Worm (Caenorhabditis elegans) whole organism, young adult: ENCODE data around the gene orc-2.

Experiments
- B0336.3 ChIP-seq: fragments of 200-800 bp; sonication (Bioruptor generic); IDR thresholded peaks from 2 replicates; pipeline ENCODE4 v1.3.6; 2022; ENCODE audit warnings: missing genetic modification characterization, missing compliant biosample characterization
- C06A6.2 ChIP-seq: fragments of 200-800 bp; sonication (Bioruptor generic); conservative IDR thresholded peaks from 2 replicates; pipeline ENCODE4 v1.3.6; 2022; ENCODE audit warnings: missing genetic modification characterization, missing compliant biosample characterization
- F22D6.2 ChIP-seq: sonication (generic microtip); optimal IDR thresholded peaks from 2 replicates; lab custom pipeline; 2016; ENCODE audit warnings: mild to moderate bottlenecking, missing genetic modification characterization, missing compliant biosample characterization
- F23B12.7 ChIP-seq: sonication (generic microtip); optimal IDR thresholded peaks from 2 replicates; lab custom pipeline; 2017; ENCODE audit warnings: missing genetic modification characterization, mild to moderate bottlenecking, missing compliant biosample characterization, antibody characterized with exemption, moderate library complexity; ENCODE audit not compliant: insufficient read depth
- F55B11.4 ChIP-seq: sonication (generic microtip); optimal IDR thresholded peaks from 2 replicates; lab custom pipeline; 2016; ENCODE audit warnings: missing compliant biosample characterization, missing genetic modification characterization, borderline replicate concordance; ENCODE audit not compliant: insufficient read depth
- K11D2.4 ChIP-seq: fragments of 200-800 bp; sonication (Bioruptor generic); IDR thresholded peaks from 2 replicates; pipeline ENCODE4 v1.3.6; 2022; ENCODE audit warnings: missing genetic modification reagents, missing genetic modification characterization, missing compliant biosample characterization
- T07F8.4 ChIP-seq: sonication (generic microtip); optimal IDR thresholded peaks from 2 replicates; lab custom pipeline; 2016; ENCODE audit warnings: mild to moderate bottlenecking, missing genetic modification characterization, moderate library complexity, missing compliant biosample characterization
- ama-1 ChIP-seq, 3 experiments: fragments of 150-350 bp in 1 of 3; sonication (generic microtip) in 2 of 3; optimal IDR thresholded peaks; 2 replicates each; lab custom pipeline; 2014 to 2018; ENCODE audit warnings: missing biosample characterization in 2 of 3, missing genetic modification characterization in 2 of 3, missing genetic modification reagents in 2 of 3
- aptf-3 ChIP-seq: fragments of 200-800 bp; sonication (Bioruptor generic); IDR thresholded peaks from 2 replicates; pipeline ENCODE4 v1.3.6; 2022; ENCODE audit warnings: missing genetic modification characterization, missing compliant biosample characterization
- atf-7 ChIP-seq: sonication (generic microtip); optimal IDR thresholded peaks from 2 replicates; lab custom pipeline; 2017; ENCODE audit warnings: mild to moderate bottlenecking, missing genetic modification characterization, missing compliant biosample characterization
- attf-6 ChIP-seq: fragments of 200-800 bp; sonication (Bioruptor generic); IDR thresholded peaks from 2 replicates; pipeline ENCODE4 v1.3.6; 2022; ENCODE audit warnings: missing genetic modification reagents, missing genetic modification characterization, missing compliant biosample characterization
- bed-2 ChIP-seq: fragments of 200-800 bp; sonication (Bioruptor generic); IDR thresholded peaks from 2 replicates; pipeline ENCODE4 v1.3.6; 2022; ENCODE audit warnings: missing genetic modification reagents, missing genetic modification characterization, missing compliant biosample characterization
- cebp-2 ChIP-seq: fragments of 200-800 bp; sonication (Bioruptor generic); IDR thresholded peaks from 2 replicates; pipeline ENCODE4 v1.3.6; 2022; ENCODE audit warnings: missing genetic modification characterization, missing compliant biosample characterization
- ceh-100 ChIP-seq: fragments of 200-800 bp; sonication (Bioruptor generic); IDR thresholded peaks from 2 replicates; pipeline ENCODE4 v1.3.6; 2022; ENCODE audit warnings: missing genetic modification reagents, missing genetic modification characterization, missing compliant biosample characterization
- ceh-58 ChIP-seq: fragments of 200-800 bp; sonication (Bioruptor generic); IDR thresholded peaks from 2 replicates; pipeline ENCODE4 v1.3.6; 2022; ENCODE audit warnings: missing genetic modification characterization, missing compliant biosample characterization
- ceh-79 ChIP-seq: sonication (generic microtip); optimal IDR thresholded peaks from 2 replicates; lab custom pipeline; 2017; ENCODE audit warnings: mild to moderate bottlenecking, missing genetic modification characterization, missing compliant biosample characterization
- die-1 ChIP-seq: sonication (generic microtip); optimal IDR thresholded peaks from 2 replicates; lab custom pipeline; 2016; ENCODE audit warnings: missing genotype, mild to moderate bottlenecking, missing genetic modification characterization, missing compliant biosample characterization
- egl-44 ChIP-seq: fragments of 200-800 bp; sonication (Bioruptor generic); IDR thresholded peaks from 2 replicates; pipeline ENCODE4 v1.3.6; 2022; ENCODE audit warnings: missing genetic modification reagents, missing genetic modification characterization, missing compliant biosample characterization
- egrh-3 ChIP-seq: fragments of 200-800 bp; sonication (Bioruptor generic); IDR thresholded peaks from 2 replicates; pipeline ENCODE4 v1.3.6; 2022; ENCODE audit warnings: missing genetic modification reagents, missing genetic modification characterization, missing compliant biosample characterization
- ets-4 ChIP-seq: fragments of 200-800 bp; sonication (Bioruptor generic); optimal IDR thresholded peaks from 2 replicates; lab custom pipeline; 2018; ENCODE audit warnings: mild to moderate bottlenecking, missing genetic modification characterization, missing compliant biosample characterization
- fkh-3 ChIP-seq: sonication (generic microtip); optimal IDR thresholded peaks from 2 replicates; lab custom pipeline; 2016; ENCODE audit warnings: mild to moderate bottlenecking, missing genetic modification characterization, missing compliant biosample characterization
- gei-17 ChIP-seq: fragments of 200-800 bp; sonication (Bioruptor generic); optimal IDR thresholded peaks from 2 replicates; lab custom pipeline; 2018; ENCODE audit warnings: mild to moderate bottlenecking, missing genetic modification characterization, missing compliant biosample characterization
- hlh-12 ChIP-seq: sonication (generic microtip); optimal IDR thresholded peaks from 2 replicates; lab custom pipeline; 2016; ENCODE audit warnings: missing genetic modification characterization, missing compliant biosample characterization
- hlh-26 ChIP-seq: fragments of 200-800 bp; sonication (Bioruptor generic); conservative IDR thresholded peaks from 2 replicates; pipeline ENCODE4 v1.3.6; 2022; ENCODE audit warnings: missing genetic modification reagents, missing genetic modification characterization, missing compliant biosample characterization
- hmg-1.2 ChIP-seq: fragments of 200-800 bp; sonication (Bioruptor generic); IDR thresholded peaks from 2 replicates; pipeline ENCODE4 v1.3.6; 2022; ENCODE audit warnings: missing genetic modification reagents, missing genetic modification characterization, missing compliant biosample characterization
- hmg-20 ChIP-seq: fragments of 200-800 bp; sonication (Bioruptor generic); IDR thresholded peaks from 2 replicates; pipeline ENCODE4 v1.3.6; 2022; ENCODE audit warnings: missing genetic modification reagents, missing genetic modification characterization, missing compliant biosample characterization
- lag-1 ChIP-seq: fragments of 200-800 bp; sonication (Bioruptor generic); IDR thresholded peaks from 2 replicates; pipeline ENCODE4 v1.3.6; 2022; ENCODE audit warnings: missing genetic modification reagents, missing genetic modification characterization, missing compliant biosample characterization
- let-526 ChIP-seq: fragments of 200-800 bp; sonication (Bioruptor generic); IDR thresholded peaks from 2 replicates; pipeline ENCODE4 v1.3.6; 2022; ENCODE audit warnings: missing genetic modification reagents, missing genetic modification characterization, missing compliant biosample characterization
- let-607 ChIP-seq, 2 experiments: fragments of 200-800 bp in 1 of 2; sonication (Bioruptor generic) in 1 of 2; sonication (generic microtip) in 1 of 2; optimal IDR thresholded peaks; 2 replicates each; lab custom pipeline; 2016 to 2018; ENCODE audit warnings: mild to moderate bottlenecking in 2 of 2, missing compliant biosample characterization in 2 of 2, missing genetic modification characterization in 2 of 2, moderate library complexity in 2 of 2, missing genotype in 1 of 2
- mxl-1 ChIP-seq: sonication (generic microtip); optimal IDR thresholded peaks from 2 replicates; lab custom pipeline; 2016; ENCODE audit warnings: missing genetic modification characterization, missing compliant biosample characterization
- nhr-120 ChIP-seq: fragments of 200-800 bp; sonication (Bioruptor generic); IDR thresholded peaks from 2 replicates; pipeline ENCODE4 v1.3.6; 2022; ENCODE audit warnings: missing genetic modification characterization, missing compliant biosample characterization
- nhr-80 ChIP-seq: sonication (generic microtip); optimal IDR thresholded peaks from 2 replicates; lab custom pipeline; 2016; ENCODE audit warnings: missing genetic modification characterization, missing compliant biosample characterization
- pbrm-1 ChIP-seq: fragments of 200-800 bp; sonication (Bioruptor generic); IDR thresholded peaks from 2 replicates; pipeline ENCODE4 v1.3.6; 2022; ENCODE audit warnings: missing genetic modification reagents, missing genetic modification characterization, missing compliant biosample characterization
- rec-8 ChIP-seq, 2 experiments: sonication (generic microtip); optimal IDR thresholded peaks; 2 replicates each; lab custom pipeline; 2016; ENCODE audit warnings: mild to moderate bottlenecking in 2 of 2, missing genetic modification characterization in 2 of 2, missing genetic modification reagents in 2 of 2, missing genotype in 2 of 2, missing biosample characterization in 1 of 2, missing compliant biosample characterization in 1 of 2, moderate library complexity in 1 of 2
- sdz-38 ChIP-seq: sonication (generic microtip); optimal IDR thresholded peaks from 2 replicates; lab custom pipeline; 2016; ENCODE audit warnings: missing genotype, missing genetic modification characterization, missing compliant biosample characterization
- snpc-1.1 ChIP-seq: sonication (generic microtip); optimal IDR thresholded peaks from 2 replicates; lab custom pipeline; 2017; ENCODE audit warnings: missing genetic modification characterization, mild to moderate bottlenecking, missing compliant biosample characterization, antibody characterized with exemption, moderate library complexity, missing genotype, missing genetic modification reagents; ENCODE audit not compliant: insufficient read depth
- snpc-3.4 ChIP-seq: sonication (generic microtip); optimal IDR thresholded peaks from 2 replicates; lab custom pipeline; 2017; ENCODE audit warnings: missing genetic modification characterization, mild to moderate bottlenecking, missing compliant biosample characterization, antibody characterized with exemption, moderate library complexity, missing genotype, missing genetic modification reagents
- somi-1 ChIP-seq: fragments of 200-800 bp; sonication (Bioruptor generic); optimal IDR thresholded peaks from 2 replicates; lab custom pipeline; 2018; ENCODE audit warnings: mild to moderate bottlenecking, missing genetic modification characterization, missing compliant biosample characterization
- sptf-2 ChIP-seq: fragments of 200-800 bp; sonication (Bioruptor generic); optimal IDR thresholded peaks from 2 replicates; lab custom pipeline; 2018; ENCODE audit warnings: mild to moderate bottlenecking, missing genetic modification characterization, missing compliant biosample characterization
- tbp1 ChIP-seq: fragments of 200-800 bp; sonication (Bioruptor generic); optimal IDR thresholded peaks from 2 replicates; lab custom pipeline; 2018; ENCODE audit warnings: mild to moderate bottlenecking, missing genetic modification characterization, missing compliant biosample characterization
- tbx-9 ChIP-seq: sonication (generic microtip); optimal IDR thresholded peaks from 2 replicates; lab custom pipeline; 2016; ENCODE audit warnings: borderline replicate concordance, missing genetic modification characterization, inconsistent platforms, missing compliant biosample characterization
- xnd-1 ChIP-seq: sonication (generic microtip); optimal IDR thresholded peaks from 2 replicates; lab custom pipeline; 2016; ENCODE audit warnings: missing genotype, missing genetic modification reagents, missing genetic modification characterization, missing compliant biosample characterization
- zim-3 ChIP-seq: sonication (generic microtip); optimal IDR thresholded peaks from 2 replicates; lab custom pipeline; 2017; ENCODE audit warnings: mild to moderate bottlenecking, missing genetic modification characterization, moderate library complexity, missing compliant biosample characterization
- ztf-18 ChIP-seq: sonication (generic microtip); optimal IDR thresholded peaks from 2 replicates; lab custom pipeline; 2016; ENCODE audit warnings: missing genotype, mild to moderate bottlenecking, missing genetic modification characterization, missing compliant biosample characterization
- ztf-25 ChIP-seq: fragments of 200-800 bp; sonication (Bioruptor generic); IDR thresholded peaks from 2 replicates; pipeline ENCODE4 v1.3.6; 2022; ENCODE audit warnings: missing genetic modification reagents, missing genetic modification characterization, missing compliant biosample characterization

The orc-2 gene

DNA sequence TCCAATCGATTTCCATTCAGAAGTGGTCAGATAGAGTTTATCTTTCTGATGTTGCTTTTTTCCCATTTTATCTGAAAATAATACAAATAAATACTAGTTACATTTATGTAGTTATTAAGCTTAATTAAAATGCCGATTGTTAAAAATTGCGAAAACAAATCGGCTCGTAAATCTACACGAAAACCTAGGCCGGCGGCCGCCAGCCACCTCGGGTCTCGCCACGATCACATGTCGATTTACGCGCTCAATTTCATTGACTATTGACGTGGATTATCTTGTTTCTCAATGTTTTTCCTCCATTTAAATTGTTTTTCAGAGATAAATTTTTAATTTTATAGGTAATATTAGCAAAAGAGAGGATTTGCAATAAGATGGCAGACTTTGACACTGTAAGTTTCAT, 1.2 kb upstream of the orc-2 start, which contains the start of the genes cyn-4 and copz-1 (continued):
- TF ChIP-seq bed-2 (0 out of 2 replicates have a peak, but pooled peaks have one; percentile 56), C06A6.2 (no peak), ztf-25 (GFP tag; lab: Robert Waterston, UW) (no peak), zim-3 (tag; lab: Kevin White, UChicago) (no peak), tbp1 (GFP tag; lab: Kevin White, UChicago) (peak; percentile 37), ceh-100 (GFP tag; lab: Robert Waterston, UW) (no peak), let-526 (GFP tag; lab: Robert Waterston, UW) (0 out of 2 replicates have a peak, but pooled peaks have one; percentile 64), fkh-3 (no peak), tbx-9 (no peak), snpc-3.4 (tag; lab: Kevin White, UChicago) (peak; percentile 61), attf-6 (GFP tag; lab: Robert Waterston, UW) (no peak), gei-17 (GFP tag; lab: Kevin White, UChicago) (no peak), sptf-2 (GFP tag; lab: Kevin White, UChicago) (no peak), xnd-1 (tag; lab: Kevin White, UChicago) (peak; percentile 34), K11D2.4 (GFP tag; lab: Robert Waterston, UW) (no peak), pbrm-1 (GFP tag; lab: Robert Waterston, UW) (no peak), sdz-38 (tag; lab: Kevin White, UChicago) (no peak), nhr-80 (peak; percentile 21), T07F8.4 (no peak), hlh-12 (tag; lab: Kevin White, UChicago) (no peak), cebp-2 (no peak), mxl-1 (tag; lab: Kevin White, UChicago) (no peak), somi-1 (GFP tag; lab: Kevin White, UChicago) (no peak), egl-44 (peak; percentile 52; the same call in 1 of the 2 replicates), snpc-1.1 (no peak), egrh-3 (GFP tag; lab: Robert Waterston, UW) (0 out of 2 replicates have a peak, but pooled peaks have one; percentile 14), F23B12.7 (tag; lab: Kevin White, UChicago) (peak; percentile 6), F55B11.4 (tag; lab: Kevin White, UChicago) (no peak), rec-8 (tag; optimal IDR thresholded peaks at IDR 0.05; lab: Kevin White, UChicago) (no peak), let-607 (tag; optimal IDR thresholded peaks at IDR 0.05; lab: Kevin White, UChicago) (peak in 1 of 2 experiments; percentile 72), ets-4 (GFP tag; lab: Kevin White, UChicago) (no peak), nhr-120 (GFP tag; lab: Robert Waterston, UW) (no peak), hmg-1.2 (GFP tag; lab: Robert Waterston, UW) (no peak), die-1 (tag; lab: Kevin White, UChicago) (no peak), B0336.3 (GFP tag; lab: Robert Waterston, UW) (no peak), ceh-58 (GFP tag; lab: Robert Waterston, UW) (no peak), hmg-20 (GFP tag; lab: Robert Waterston, UW) (no peak), aptf-3 (GFP tag; lab: Robert Waterston, UW) (no peak), F22D6.2 (no peak), lag-1 (no peak), ama-1 (optimal IDR thresholded peaks at IDR 0.05; lab: Kevin White, UChicago) (no peak), ama-1 (GFP tag; optimal IDR thresholded peaks at IDR 0.05; lab: Kevin White, UChicago) (no peak), atf-7 (no peak), ceh-79 (tag; lab: Kevin White, UChicago) (no peak), hlh-26 (no peak), ztf-18 (peak; percentile 6)
